Worm (Caenorhabditis elegans): ENCODE measurements around the gene Y105C5B.1413.

- TF ChIP-seq mep-1 (tag; optimal IDR thresholded peaks at IDR 0.05), result no peak
- no peak for TF ChIP-seq snpc-4 (tag; optimal IDR thresholded peaks at IDR 0.05)
- no peak for TF ChIP-seq pha-4 (tag; optimal IDR thresholded peaks at IDR 0.05)
- TF ChIP-seq blmp-1 (tag; optimal IDR thresholded peaks at IDR 0.05), result no peak
- TF ChIP-seq ceh-39 (tag; optimal IDR thresholded peaks at IDR 0.05), result no peak
- TF ChIP-seq sem-2 (GFP tag; optimal IDR thresholded peaks at IDR 0.05), result no peak
- TF ChIP-seq lin-13 (tag; optimal IDR thresholded peaks at IDR 0.05), result no peak
- no peak for TF ChIP-seq unc-39 (tag; optimal IDR thresholded peaks at IDR 0.05)
Measured at ce11 chrIV:16167941-16168340, 16.5 kb downstream of the Y105C5B.1413 start.
